Fruit fly (Drosophila melanogaster) whole organism, pupa: Measurements from ENCODE around the gene ru.

Experiments used
- CG12605 ChIP-seq: fragments of 200-800 bp; sonication (Bioruptor generic); IDR thresholded peaks from 2 replicates; pipeline ENCODE4 v1.3.6; 2022; ENCODE audit warnings: missing biosample characterization, missing genetic modification characterization
- CG13204 ChIP-seq: fragments of 200-800 bp; sonication (Bioruptor generic); optimal IDR thresholded peaks from 2 replicates; lab custom pipeline; 2018; ENCODE audit warnings: missing biosample characterization, mild to moderate bottlenecking, missing genetic modification characterization, moderate library complexity
- CG15710 ChIP-seq: fragments of 200-800 bp; sonication (Bioruptor generic); optimal IDR thresholded peaks from 2 replicates; lab custom pipeline; 2018; ENCODE audit warnings: missing biosample characterization, mild to moderate bottlenecking, missing genetic modification characterization, moderate library complexity
- CG17806 ChIP-seq: fragments of 200-800 bp; sonication (Bioruptor generic); optimal IDR thresholded peaks from 2 replicates; lab custom pipeline; 2018; ENCODE audit warnings: missing biosample characterization, mild to moderate bottlenecking, missing genetic modification characterization, moderate library complexity
- CG4496 ChIP-seq: fragments of 200-800 bp; sonication (Bioruptor generic); IDR thresholded peaks from 3 replicates; pipeline ENCODE4 v1.3.6; 2022; ENCODE audit warnings: missing biosample characterization, missing genetic modification characterization
- CG8301 ChIP-seq: fragments of 200-800 bp; sonication (Bioruptor generic); optimal IDR thresholded peaks from 2 replicates; lab custom pipeline; 2018; ENCODE audit warnings: missing biosample characterization, mild to moderate bottlenecking, missing genetic modification characterization
- D1 ChIP-seq: fragments of 200-800 bp; sonication (Bioruptor generic); optimal IDR thresholded peaks from 2 replicates; lab custom pipeline; 2018; ENCODE audit warnings: missing biosample characterization, mild to moderate bottlenecking, missing genetic modification characterization, moderate library complexity
- EcR ChIP-seq: fragments of 200-800 bp; sonication (Bioruptor generic); optimal IDR thresholded peaks from 3 replicates; lab custom pipeline; 2019; ENCODE audit warnings: missing biosample characterization, missing genetic modification characterization, mild to moderate bottlenecking, moderate library complexity, missing genetic modification reagents
- Ets98B ChIP-seq: fragments of 200-800 bp; sonication (Bioruptor generic); IDR thresholded peaks from 2 replicates; pipeline ENCODE4 v1.3.6; 2022; ENCODE audit warnings: missing biosample characterization, missing genetic modification characterization
- Pif1A ChIP-seq: fragments of 200-800 bp; sonication (Bioruptor generic); optimal IDR thresholded peaks from 3 replicates; lab custom pipeline; 2016; ENCODE audit warnings: missing biosample characterization, missing genetic modification characterization
- Pif1B ChIP-seq: fragments of 200-800 bp; sonication (Bioruptor generic); optimal IDR thresholded peaks from 3 replicates; lab custom pipeline; 2016; ENCODE audit warnings: missing biosample characterization, missing genetic modification characterization
- rn ChIP-seq: fragments of 200-800 bp; sonication (Bioruptor generic); IDR thresholded peaks from 2 replicates; pipeline ENCODE4 v1.3.6; 2022; ENCODE audit warnings: missing biosample characterization, missing genetic modification characterization

- TF ChIP-seq Pif1B (GFP tag; lab: Kevin White, UChicago) (no peak), CG15710 (tag; lab: Kevin White, UChicago) (peak; percentile 76), CG8301 (tag; lab: Kevin White, UChicago) (no peak), CG4496 (GFP tag; lab: Robert Waterston, UW) (no peak; the same call in 2 of the 3 replicates), D1 (tag; lab: Kevin White, UChicago) (no peak), EcR (no peak), rn (GFP tag; lab: Robert Waterston, UW) (0 out of 2 replicates have a peak, but pooled peaks have one; percentile 19), CG12605 (GFP tag; lab: Robert Waterston, UW) (no peak), Ets98B (GFP tag; lab: Robert Waterston, UW) (no peak), Pif1A (GFP tag; lab: Kevin White, UChicago) (peak; percentile 22), CG17806 (tag; lab: Kevin White, UChicago) (peak; percentile 58), CG13204 (peak; percentile 17)
These were observed 17.7 kb downstream of the ru start for dm6 chr3L:1388094-1388493.
